Fruit fly (Drosophila melanogaster): Measurements from ENCODE around the gene ppk8.

- TF ChIP-seq Ravus (GFP tag; IDR thresholded peaks at IDR 0.05) (no peak), CG3281 (GFP tag; optimal IDR thresholded peaks at IDR 0.05) (no peak), CG8478 (optimal IDR thresholded peaks at IDR 0.05) (no peak), Doc2 (GFP tag; IDR thresholded peaks at IDR 0.05) (no peak), CG11085 (GFP tag; IDR thresholded peaks at IDR 0.05) (no peak), CG3995 (GFP tag; optimal IDR thresholded peaks at IDR 0.05) (peak; percentile 68), Dip3 (GFP tag; optimal IDR thresholded peaks at IDR 0.05) (no peak)
Observed at dm6 chrX:3570249-3570648, 12.6 kb downstream of the ppk8 start.
